Worm (Caenorhabditis elegans) whole organism, L4 larva: Measurements from ENCODE around the gene R07A4.3.

Source experiments
- aly-2 ChIP-seq: sonication (generic microtip); optimal IDR thresholded peaks from 2 replicates; lab custom pipeline; 2018; ENCODE audit warnings: missing biosample characterization, missing genetic modification characterization
- dmd-8 ChIP-seq: fragments of 200-800 bp; sonication (Bioruptor generic); IDR thresholded peaks from 2 replicates; pipeline ENCODE4 v1.3.6; 2022; ENCODE audit warnings: missing genetic modification characterization, missing compliant biosample characterization
- fkh-10 ChIP-seq: fragments of 150-350 bp; optimal IDR thresholded peaks from 2 replicates; lab custom pipeline; 2014; ENCODE audit warnings: missing biosample characterization, missing genetic modification reagents, missing genetic modification characterization
- lir-3 ChIP-seq: sonication (generic microtip); optimal IDR thresholded peaks from 2 replicates; lab custom pipeline; 2016; ENCODE audit warnings: mild to moderate bottlenecking, missing genetic modification characterization, missing compliant biosample characterization
- pqm-1 ChIP-seq: sonication (generic microtip); optimal IDR thresholded peaks from 2 replicates; lab custom pipeline; 2017; ENCODE audit warnings: missing biosample characterization, missing genetic modification characterization
- unc-130 ChIP-seq: sonication (generic microtip); optimal IDR thresholded peaks from 2 replicates; lab custom pipeline; 2016; ENCODE audit warnings: missing genetic modification reagents, missing genetic modification characterization, missing compliant biosample characterization

- no peak for TF ChIP-seq pqm-1 (tag; lab: Kevin White, UChicago)
- no peak for TF ChIP-seq unc-130 (GFP tag; lab: Kevin White, UChicago)
- TF ChIP-seq fkh-10 (GFP tag; lab: Kevin White, UChicago) = no peak
- TF ChIP-seq lir-3 (tag; lab: Kevin White, UChicago) = no peak
- TF ChIP-seq aly-2 = no peak
- no peak for TF ChIP-seq dmd-8 (GFP tag; lab: Robert Waterston, UW)
Measured at ce11 chrX:10758453-10758852, 5.0 kb downstream of the R07A4.3 start.
